Fruit fly (Drosophila melanogaster) whole organism: ENCODE measurements around the gene CG43136.

ENCODE experiments used
- CG8478 ChIP-seq: fragments of >200 bp; optimal IDR thresholded peaks from 2 replicates; lab custom pipeline; 2018; ENCODE audit warnings: inconsistent platforms
- Dll ChIP-seq: fragments of >200 bp; optimal IDR thresholded peaks from 2 replicates; lab custom pipeline; 2017
- EcR ChIP-seq, 2 experiments: fragments of >200 bp; optimal IDR thresholded peaks; 2 replicates each; lab custom pipeline; 2017; ENCODE audit warnings: missing biosample characterization in 2 of 2, missing genetic modification characterization in 2 of 2, missing genetic modification reagents in 2 of 2
- pan ChIP-seq: fragments of >200 bp; optimal IDR thresholded peaks from 2 replicates; lab custom pipeline; 2017
- psq ChIP-seq: fragments of >200 bp; optimal IDR thresholded peaks from 2 replicates; lab custom pipeline; 2017
- usp ChIP-seq: fragments of >200 bp; optimal IDR thresholded peaks from 2 replicates; lab custom pipeline; 2017; ENCODE audit warnings: missing biosample characterization, missing genetic modification characterization, mixed read lengths

DNA sequence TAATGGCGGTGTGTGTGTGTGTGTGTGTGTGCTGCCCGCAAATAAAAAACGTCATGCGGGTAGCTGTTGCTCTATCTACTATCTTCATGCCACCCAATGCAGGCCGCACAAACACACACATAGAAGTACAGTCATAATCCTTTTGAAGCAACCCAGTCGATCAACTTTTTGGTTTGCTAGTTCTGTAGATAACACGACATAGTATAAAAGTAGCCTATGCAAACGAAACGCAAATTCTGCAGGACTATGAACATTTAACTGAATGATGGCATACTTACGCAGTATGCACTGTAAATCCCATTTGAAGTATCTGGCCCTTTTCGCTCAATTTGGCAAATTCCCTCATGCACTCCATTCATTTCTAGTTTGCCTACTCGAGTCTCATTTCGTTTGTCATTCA is 12.5 kb downstream of the CG43136 start:
- TF ChIP-seq pan (lab: Kevin White, UChicago) (no peak), CG8478 (no peak), EcR (GFP tag; optimal IDR thresholded peaks at IDR 0.05; lab: Kevin White, UChicago) (no peak), usp (GFP tag; lab: Kevin White, UChicago) (no peak), Dll (lab: Kevin White, UChicago) (no peak), psq (lab: Kevin White, UChicago) (no peak)
